Fruit fly (Drosophila melanogaster) whole organism, adult: Measurements from ENCODE around the gene Eaf6.

Source experiments
- CG7101 ChIP-seq: fragments of 200-800 bp; sonication (Bioruptor generic); optimal IDR thresholded peaks from 2 replicates; lab custom pipeline; 2018; ENCODE audit warnings: missing biosample characterization, mild to moderate bottlenecking, missing genetic modification characterization, moderate library complexity
- Mnt ChIP-seq: fragments of 200-800 bp; sonication (Bioruptor generic); optimal IDR thresholded peaks from 2 replicates; lab custom pipeline; 2016; ENCODE audit warnings: missing biosample characterization, mild to moderate bottlenecking, missing genetic modification characterization
- cic ChIP-seq: fragments of 200-800 bp; sonication (Bioruptor generic); optimal IDR thresholded peaks from 2 replicates; lab custom pipeline; 2017; ENCODE audit warnings: missing biosample characterization, mild to moderate bottlenecking, missing genetic modification characterization, moderate library complexity
- cnc ChIP-seq, 2 experiments: fragments of >200 bp; optimal IDR thresholded peaks; 2 replicates each; lab custom pipeline; 2017
- kay ChIP-seq: fragments of 200-800 bp; sonication (Bioruptor generic); peaks from one replicate; lab custom pipeline; 2016; ENCODE audit warnings: missing biosample characterization, missing genetic modification characterization, borderline replicate concordance
- ovo ChIP-seq: fragments of 200-800 bp; sonication (Bioruptor generic); optimal IDR thresholded peaks from 2 replicates; lab custom pipeline; 2016; ENCODE audit warnings: missing biosample characterization, missing genetic modification characterization
- toe ChIP-seq: fragments of 200-800 bp; sonication (Bioruptor generic); optimal IDR thresholded peaks from 2 replicates; lab custom pipeline; 2016; ENCODE audit warnings: missing biosample characterization, missing genetic modification characterization

- no peak for TF ChIP-seq toe (GFP tag; lab: Kevin White, UChicago)
- no peak for TF ChIP-seq ovo (GFP tag; lab: Kevin White, UChicago)
- no peak for TF ChIP-seq cic
- TF ChIP-seq cnc (optimal IDR thresholded peaks at IDR 0.05; lab: Kevin White, UChicago): no peak
- no peak for TF ChIP-seq CG7101 (tag; lab: Kevin White, UChicago)
- TF ChIP-seq kay (GFP tag; lab: Kevin White, UChicago): no peak
- TF ChIP-seq Mnt (GFP tag; lab: Kevin White, UChicago): no peak
Measured at dm6 chr3L:5637477-5637876, 29.4 kb upstream of the Eaf6 start.
